Fruit fly (Drosophila melanogaster) ovary, adult (tissue): ENCODE measurements around the gene CG10026.

ENCODE experiments used
- CG17801 ChIP-seq: fragments of 200-800 bp; optimal IDR thresholded peaks from 2 replicates; lab custom pipeline; 2019; ENCODE audit warnings: missing biosample characterization, mild to moderate bottlenecking, missing genetic modification characterization, moderate library complexity; ENCODE audit not compliant: partially characterized antibody

Gene CG10026

DNA sequence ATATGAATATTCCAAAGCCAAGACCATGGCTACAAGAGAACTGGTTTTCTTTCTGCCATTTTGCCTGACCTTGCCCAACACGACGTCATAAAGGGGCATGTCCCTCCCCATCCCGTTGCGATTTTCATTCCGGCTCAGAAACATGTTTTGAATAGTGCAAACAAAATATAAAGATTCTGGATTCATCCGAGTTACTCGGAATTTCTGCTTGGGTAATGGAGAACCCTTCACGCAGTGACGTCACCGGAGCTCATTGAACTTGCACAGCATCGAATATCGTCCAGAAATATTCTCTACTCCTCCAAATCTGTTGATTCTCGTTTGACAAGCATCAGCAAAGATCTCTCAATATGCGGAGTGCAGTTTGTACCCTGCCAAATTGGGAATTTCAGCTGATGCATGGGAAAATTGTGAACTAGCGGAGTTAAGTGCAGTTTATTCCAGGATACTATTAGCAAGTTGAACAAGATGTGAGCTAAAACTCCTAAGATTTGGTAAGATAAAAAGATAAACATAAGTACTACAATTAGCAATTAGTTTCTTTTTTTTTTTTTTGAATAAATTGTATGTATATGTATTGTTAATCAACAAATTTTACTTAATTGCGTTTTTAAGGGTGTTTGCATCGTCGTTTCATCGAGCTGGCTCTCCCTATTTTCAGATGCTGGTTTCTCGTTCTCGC is at the start of gene CG10026:
Gene CG10026 (plus strand): TSS at position 187 of the 682 bp plus-strand sequence.
- TF ChIP-seq CG17801, result no peak

dm6 chr2L:19404804-19405203 is 49.3 kb upstream of the CG10026 start:
- no peak for TF ChIP-seq CG17801

dm6 chr2L:19405685-19406357 is 48.2 kb upstream of the CG10026 start:
- no peak for TF ChIP-seq CG17801

dm6 chr2L:19406419-19406818 is 47.6 kb upstream of the CG10026 start:
- TF ChIP-seq CG17801, result no peak

DNA sequence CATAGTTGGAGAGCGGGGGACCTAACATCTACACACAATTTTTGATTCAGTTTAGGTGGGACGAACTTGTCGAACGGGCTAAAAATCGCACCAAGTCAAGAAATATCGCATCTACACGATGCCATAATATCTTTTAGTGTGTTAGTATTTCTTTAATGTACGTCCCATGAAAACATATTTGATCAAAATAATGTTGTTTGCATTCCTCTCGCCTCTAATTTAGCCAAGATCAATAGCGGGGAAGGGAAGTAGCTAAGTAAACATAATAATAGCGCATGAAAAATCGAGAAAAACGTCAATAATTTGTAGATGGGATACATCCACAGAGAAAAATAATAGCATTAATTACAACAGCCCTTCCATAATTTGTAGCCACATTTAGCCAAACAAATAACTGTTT is 42.1 kb upstream of the CG10026 start:
- no peak for TF ChIP-seq CG17801

DNA sequence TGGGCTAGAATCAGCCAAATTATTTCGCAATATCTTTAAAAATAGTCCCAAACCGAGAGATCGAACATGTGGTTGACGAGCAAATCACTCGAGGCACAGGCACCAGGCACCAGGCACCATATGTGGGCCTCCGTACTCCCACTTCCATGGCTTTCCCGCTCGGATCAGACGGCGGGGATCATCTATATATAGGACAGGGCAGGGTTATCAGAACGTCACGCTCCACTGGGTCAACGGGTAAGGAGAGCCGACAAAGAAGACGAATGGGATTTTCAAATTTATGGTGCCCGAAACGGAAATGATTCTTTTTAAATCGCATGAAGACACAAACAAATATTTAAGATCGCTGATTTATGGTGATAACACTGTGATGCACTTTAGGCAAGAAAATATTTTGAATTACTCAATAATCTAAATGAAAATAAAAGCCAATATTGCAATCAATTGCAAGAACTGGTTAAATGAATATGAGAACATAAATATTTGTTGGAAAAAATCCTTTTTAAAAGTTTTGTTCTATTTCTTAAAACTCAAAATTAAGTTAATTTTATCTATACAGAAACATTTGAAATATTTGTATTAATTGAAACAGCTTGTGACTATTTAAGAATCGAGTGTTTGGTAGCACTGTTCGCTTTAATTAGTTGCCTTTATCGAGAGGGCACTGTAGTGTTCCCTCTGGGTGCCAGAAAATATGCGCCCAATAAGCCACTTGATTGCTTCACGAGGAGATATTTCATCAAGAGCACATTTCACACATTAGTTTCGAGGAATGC is 40.8 kb upstream of the CG10026 start:
- TF ChIP-seq CG17801, result no peak

dm6 chr2L:19414233-19414749 is 39.8 kb upstream of the CG10026 start:
- no peak for TF ChIP-seq CG17801

DNA sequence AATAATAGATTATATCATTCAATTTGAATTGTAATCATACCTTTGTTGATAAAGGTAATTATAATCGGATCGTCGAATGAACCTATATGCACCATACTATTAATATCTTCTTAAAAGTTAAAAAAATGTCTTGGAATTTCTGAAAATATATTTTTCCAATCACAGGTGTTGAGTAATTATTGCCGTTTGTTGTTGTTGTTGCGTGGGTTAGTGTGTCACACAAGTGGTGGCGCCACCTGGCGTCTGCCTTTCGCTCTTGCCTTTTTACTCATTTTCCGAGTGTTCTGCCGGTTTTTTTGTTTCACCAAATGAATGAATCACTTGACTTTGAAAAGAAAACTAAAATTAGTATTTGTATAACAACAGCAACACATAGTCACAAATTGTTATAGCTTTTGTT is 38.9 kb upstream of the CG10026 start:
- TF ChIP-seq CG17801, result no peak

dm6 chr2L:19415859-19416258 is 38.2 kb upstream of the CG10026 start:
- TF ChIP-seq CG17801, result no peak

DNA sequence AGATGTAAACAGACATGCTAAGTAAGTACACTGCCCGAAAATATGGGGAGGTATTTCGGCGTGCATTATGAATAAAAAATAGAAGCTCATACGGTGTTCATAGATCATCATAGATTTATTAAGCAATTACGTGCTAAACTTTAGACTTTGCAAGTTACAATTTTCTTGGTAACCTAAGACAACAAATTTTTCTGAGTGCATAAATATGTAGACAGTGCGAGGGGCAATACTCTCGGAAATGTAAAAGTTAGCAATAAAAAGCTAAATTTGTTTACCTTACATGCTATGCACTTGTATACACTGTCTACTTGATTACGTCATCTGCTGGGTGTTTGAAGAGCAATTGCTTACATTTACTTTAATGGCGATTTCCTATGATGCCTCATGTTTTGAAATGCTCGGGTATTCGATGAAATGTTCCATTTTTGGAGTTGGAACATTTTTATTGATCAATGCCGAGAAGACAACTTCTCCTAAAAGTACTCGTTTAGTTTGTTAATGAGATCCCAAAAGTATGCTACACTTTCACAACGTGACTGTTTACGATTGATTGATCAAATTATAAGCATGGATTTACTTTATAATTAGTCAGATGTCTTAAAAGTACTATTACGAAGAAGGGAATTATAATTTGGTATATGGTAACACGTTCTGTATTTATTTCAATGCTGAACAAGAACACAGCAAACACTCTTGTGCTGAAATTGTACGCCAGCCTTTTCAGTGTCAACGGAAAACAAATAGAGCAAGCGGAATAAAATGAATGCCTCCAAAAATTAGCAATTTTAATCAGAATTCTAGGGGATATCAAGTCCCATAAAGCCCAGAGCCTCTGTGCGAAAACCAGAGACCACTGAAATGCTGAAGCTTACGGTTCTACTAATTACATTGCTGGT is 37.2 kb upstream of the CG10026 start, which contains the start of gene Lectin-galC1:
Gene Lectin-galC1 (plus strand): TSS at position 846 of the 896 bp plus-strand sequence.
- TF ChIP-seq CG17801, result peak; percentile 41

dm6 chr2L:19418017-19418416 is 36.0 kb upstream of the CG10026 start, which contains the start of gene lectin-37Da:
Gene lectin-37Da, plus strand, starts transcription at chr2L:19418317.
- TF ChIP-seq CG17801, result no peak

dm6 chr2L:19418872-19419271 is 35.2 kb upstream of the CG10026 start, which contains the start of gene lectin-37Db:
Gene lectin-37Db, plus strand, starts transcription at chr2L:19419075.
- TF ChIP-seq CG17801, result no peak

DNA sequence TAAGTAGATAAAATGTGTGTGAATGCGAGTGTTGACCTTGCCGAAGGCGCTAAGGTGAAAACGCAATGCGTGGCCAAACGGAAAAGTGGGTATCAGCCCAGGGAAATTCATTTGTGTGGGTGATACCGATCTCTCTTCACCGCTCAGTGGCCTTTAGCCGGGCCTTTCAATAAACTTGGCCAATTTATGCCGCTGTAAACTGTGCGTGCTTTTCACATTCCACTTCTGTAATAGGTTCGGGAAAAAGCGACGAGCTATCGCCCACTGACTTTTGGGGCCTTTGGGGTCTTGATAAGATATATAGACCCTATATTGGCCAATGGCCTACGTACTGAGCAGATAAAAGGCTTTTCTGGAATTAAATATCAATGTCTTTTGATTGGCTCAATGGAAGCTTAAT is 32.5 kb upstream of the CG10026 start:
- TF ChIP-seq CG17801, result no peak

dm6 chr2L:19422642-19423041 is 31.4 kb upstream of the CG10026 start:
- TF ChIP-seq CG17801, result no peak

- TF ChIP-seq CG17801, result peak; percentile 91
Observed at dm6 chr2L:19423467-19424122, 30.5 kb upstream of the CG10026 start, which contains the start of the genes Alp12 and CG13085. Gene Alp12, plus strand, starts transcription at chr2L:19424050. Gene CG13085, plus strand, starts transcription at chr2L:19424050.
